Worm (Caenorhabditis elegans): ENCODE measurements around the gene dars-2.
A peak's percentile ranks its signal among the peaks of the same experiment; 100 is the strongest.

dars-2 gene

DNA sequence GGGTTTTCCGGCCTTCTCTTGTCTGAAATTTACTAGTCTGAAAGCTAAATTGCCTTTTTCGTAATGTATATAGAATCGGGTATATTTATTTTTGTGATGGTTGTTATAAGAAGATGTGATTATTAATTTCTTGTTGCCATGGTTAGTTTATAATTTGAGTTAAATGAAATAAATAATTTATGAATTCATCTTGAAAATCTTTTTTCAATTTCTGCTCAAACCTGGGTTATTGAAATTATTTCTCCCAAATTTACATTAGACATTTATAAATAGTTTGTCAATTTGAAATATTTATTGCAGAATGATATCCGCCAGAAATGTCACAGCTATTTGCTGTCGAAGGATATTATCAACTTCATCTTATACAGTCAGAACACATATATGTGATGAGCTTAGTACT lies at the start of gene dars-2:
dars-2 (plus strand) TSS at position 301 of the 400 bp plus-strand sequence.
- TF ChIP-seq ets-7 (tag; optimal IDR thresholded peaks at IDR 0.05) (no peak), tbx-37 (GFP tag; conservative IDR thresholded peaks at IDR 0.05) (no peak), hnd-1 (tag; optimal IDR thresholded peaks at IDR 0.05) (no peak), tbx-11 (GFP tag; IDR thresholded peaks at IDR 0.05) (no peak), ama-1 (optimal IDR thresholded peaks at IDR 0.05) (no peak), tra-4 (tag; optimal IDR thresholded peaks at IDR 0.05) (no peak), flt-1 (GFP tag; IDR thresholded peaks at IDR 0.05) (no peak), hmg-4 (GFP tag; optimal IDR thresholded peaks at IDR 0.05) (no peak), scrt-1 (GFP tag; IDR thresholded peaks at IDR 0.05) (no peak), aly-1 (tag; optimal IDR thresholded peaks at IDR 0.05) (no peak), pes-1 (GFP tag; IDR thresholded peaks at IDR 0.05) (no peak), ceh-36 (tag; optimal IDR thresholded peaks at IDR 0.05) (no peak), F13C5.2 (tag; optimal IDR thresholded peaks at IDR 0.05) (no peak), B0310.2 (tag; optimal IDR thresholded peaks at IDR 0.05) (no peak), hmbx-1 (tag; optimal IDR thresholded peaks at IDR 0.05) (no peak), ceh-13 (GFP tag; optimal IDR thresholded peaks at IDR 0.05) (no peak), sea-1 (GFP tag; conservative IDR thresholded peaks at IDR 0.05) (no peak)

DNA sequence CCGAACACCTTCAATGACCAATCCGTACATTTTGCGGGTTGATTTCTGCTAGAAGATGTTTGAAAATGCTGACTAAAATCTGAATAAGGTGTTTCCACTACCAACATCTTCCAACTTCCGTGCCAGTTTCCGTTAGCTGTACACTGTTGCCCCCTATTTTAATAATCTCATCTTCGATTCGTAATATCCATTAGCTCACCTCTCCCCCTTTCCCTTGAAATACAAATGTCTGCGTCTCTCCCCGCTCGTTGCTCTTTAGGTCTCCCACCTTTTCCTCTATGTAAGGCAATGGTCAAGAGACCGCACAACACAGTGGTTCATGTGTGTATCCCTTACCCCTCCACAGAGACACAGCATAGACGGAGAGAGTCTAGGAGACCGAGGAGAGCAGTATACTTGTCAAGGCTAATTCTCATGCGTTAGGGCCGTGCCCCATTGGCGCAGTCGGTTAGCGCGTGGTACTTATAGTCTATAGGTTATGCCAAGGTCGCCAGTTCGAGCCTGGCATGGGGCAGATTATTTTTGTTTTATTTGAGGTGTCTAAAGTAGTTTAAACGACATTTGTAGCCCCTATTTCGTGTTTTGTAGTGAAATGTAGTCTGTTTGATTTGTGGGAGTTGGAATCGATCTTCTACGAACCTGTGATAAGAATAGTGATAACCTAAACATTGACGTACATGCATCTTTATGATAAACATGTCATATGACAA lies 46.6 kb upstream of the dars-2 start, which contains the start of gene gcy-33:
gcy-33 (minus strand) TSS at position 51 of the 710 bp plus-strand sequence.
- TF ChIP-seq ceh-13 (GFP tag; optimal IDR thresholded peaks at IDR 0.05) = peak; percentile 94
- peak; percentile 97 for TF ChIP-seq F13C5.2 (tag; optimal IDR thresholded peaks at IDR 0.05)
- peak; percentile 93 for TF ChIP-seq tra-4 (tag; optimal IDR thresholded peaks at IDR 0.05)
- peak; percentile 97 for TF ChIP-seq ceh-36 (tag; optimal IDR thresholded peaks at IDR 0.05)
- TF ChIP-seq aly-1 (tag; optimal IDR thresholded peaks at IDR 0.05) = peak; percentile 98
- peak; percentile 98 for TF ChIP-seq tbx-11 (GFP tag; IDR thresholded peaks at IDR 0.05)
- TF ChIP-seq sea-1 (GFP tag; conservative IDR thresholded peaks at IDR 0.05) = peak; percentile 93
- TF ChIP-seq tbx-37 (GFP tag; conservative IDR thresholded peaks at IDR 0.05) = peak; percentile 98
- TF ChIP-seq ama-1 (optimal IDR thresholded peaks at IDR 0.05) = no peak
- peak; percentile 93 for TF ChIP-seq ets-7 (tag; optimal IDR thresholded peaks at IDR 0.05)
- TF ChIP-seq hmg-4 (GFP tag; optimal IDR thresholded peaks at IDR 0.05) = peak; percentile 99
- TF ChIP-seq flt-1 (GFP tag; IDR thresholded peaks at IDR 0.05) = peak; percentile 98
- peak; percentile 96 for TF ChIP-seq B0310.2 (tag; optimal IDR thresholded peaks at IDR 0.05)
- peak; percentile 89 for TF ChIP-seq hmbx-1 (tag; optimal IDR thresholded peaks at IDR 0.05)
- TF ChIP-seq scrt-1 (GFP tag; IDR thresholded peaks at IDR 0.05) = peak; percentile 98
- peak; percentile 89 for TF ChIP-seq hnd-1 (tag; optimal IDR thresholded peaks at IDR 0.05)
- TF ChIP-seq pes-1 (GFP tag; IDR thresholded peaks at IDR 0.05) = peak; percentile 98

DNA sequence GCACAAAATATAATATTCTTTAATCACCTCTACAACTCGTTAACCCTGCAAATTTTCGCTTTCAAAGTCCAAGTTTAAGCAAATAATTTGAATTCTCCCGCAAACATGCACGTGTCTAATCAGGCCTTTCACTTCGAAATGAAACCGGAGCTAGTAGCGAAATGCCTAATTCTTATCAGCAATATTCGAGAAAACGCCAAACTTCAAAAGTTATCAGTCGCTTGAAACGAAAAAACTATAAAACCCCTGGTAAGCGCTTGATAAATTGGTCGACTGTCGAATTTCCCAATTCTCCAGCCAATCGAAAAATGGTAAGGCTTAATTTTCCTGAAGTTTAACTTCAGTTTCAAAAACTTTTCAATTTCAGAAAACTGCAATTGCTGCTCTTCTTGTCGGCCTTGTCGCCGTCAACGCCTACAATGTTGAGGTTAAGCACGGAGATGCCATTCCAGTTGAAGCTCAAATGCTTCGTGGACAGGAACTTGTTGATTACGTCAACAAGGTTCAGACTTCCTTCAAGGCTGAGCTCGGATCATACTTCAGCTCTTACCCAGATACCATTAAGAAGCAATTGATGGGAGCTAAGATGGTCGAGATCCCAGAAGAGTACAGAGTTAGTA lies 45.6 kb upstream of the dars-2 start, which contains the start of gene cpr-9:
cpr-9 (plus strand) TSS at position 188 of the 620 bp plus-strand sequence.
- TF ChIP-seq ama-1 (optimal IDR thresholded peaks at IDR 0.05) (no peak), ceh-13 (GFP tag; optimal IDR thresholded peaks at IDR 0.05) (no peak), B0310.2 (tag; optimal IDR thresholded peaks at IDR 0.05) (no peak), hnd-1 (tag; optimal IDR thresholded peaks at IDR 0.05) (no peak), tbx-11 (GFP tag; IDR thresholded peaks at IDR 0.05) (no peak), tbx-37 (GFP tag; conservative IDR thresholded peaks at IDR 0.05) (no peak), ets-7 (tag; optimal IDR thresholded peaks at IDR 0.05) (no peak), ceh-36 (tag; optimal IDR thresholded peaks at IDR 0.05) (no peak), aly-1 (tag; optimal IDR thresholded peaks at IDR 0.05) (no peak), hmg-4 (GFP tag; optimal IDR thresholded peaks at IDR 0.05) (no peak), scrt-1 (GFP tag; IDR thresholded peaks at IDR 0.05) (no peak)

DNA sequence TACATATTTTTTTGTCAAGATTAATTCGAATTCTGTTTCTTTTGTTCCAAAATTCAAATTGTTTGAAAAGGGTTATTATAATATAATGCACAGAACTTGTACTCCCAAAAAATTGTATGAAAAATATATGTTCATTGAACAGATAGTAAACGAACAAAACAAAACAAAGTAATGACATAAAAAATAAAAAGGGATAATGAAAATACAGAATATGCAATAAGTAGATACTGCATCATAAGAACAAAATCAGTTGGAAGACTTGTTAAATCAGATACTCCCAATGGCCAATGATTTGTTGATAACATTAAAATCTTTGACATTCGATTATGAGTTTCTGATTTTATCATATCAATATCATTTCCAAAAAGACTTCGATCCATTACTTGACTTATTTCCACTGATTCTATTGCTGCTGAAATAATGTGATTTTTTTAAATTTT lies 44.0 kb upstream of the dars-2 start:
- TF ChIP-seq tra-4 (tag; optimal IDR thresholded peaks at IDR 0.05) = no peak
- TF ChIP-seq scrt-1 (GFP tag; IDR thresholded peaks at IDR 0.05) = no peak
- TF ChIP-seq aly-1 (tag; optimal IDR thresholded peaks at IDR 0.05) = no peak
- TF ChIP-seq ceh-36 (tag; optimal IDR thresholded peaks at IDR 0.05) = no peak
- TF ChIP-seq ama-1 (optimal IDR thresholded peaks at IDR 0.05) = no peak
- no peak for TF ChIP-seq F13C5.2 (tag; optimal IDR thresholded peaks at IDR 0.05)
- TF ChIP-seq ceh-13 (GFP tag; optimal IDR thresholded peaks at IDR 0.05) = no peak
- no peak for TF ChIP-seq sea-1 (GFP tag; conservative IDR thresholded peaks at IDR 0.05)
- no peak for TF ChIP-seq tbx-11 (GFP tag; IDR thresholded peaks at IDR 0.05)
- no peak for TF ChIP-seq hmg-4 (GFP tag; optimal IDR thresholded peaks at IDR 0.05)
- no peak for TF ChIP-seq pes-1 (GFP tag; IDR thresholded peaks at IDR 0.05)

DNA sequence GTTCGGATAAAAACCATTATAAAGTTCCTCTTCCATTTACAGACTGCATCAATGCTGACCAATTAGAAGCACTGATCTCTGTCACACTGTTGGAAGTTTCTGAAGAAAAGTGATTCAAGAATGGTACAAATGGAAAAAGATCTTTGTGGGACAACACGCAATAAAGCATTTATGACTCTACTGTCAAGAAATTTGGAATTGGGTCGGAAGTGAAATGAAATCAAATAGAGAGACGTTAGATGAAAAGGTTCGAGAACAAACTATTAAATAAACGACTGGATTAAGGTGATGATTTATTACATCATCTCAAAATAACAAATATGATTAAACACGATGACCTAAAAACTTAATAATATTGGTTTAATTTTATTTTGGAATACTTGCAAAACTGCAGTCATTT lies 42.0 kb upstream of the dars-2 start, which contains the start of gene F57F5.3:
F57F5.3 (minus strand) TSS at position 101 of the 400 bp plus-strand sequence.
- TF ChIP-seq hmbx-1 (tag; optimal IDR thresholded peaks at IDR 0.05) = no peak
- no peak for TF ChIP-seq flt-1 (GFP tag; IDR thresholded peaks at IDR 0.05)
- TF ChIP-seq B0310.2 (tag; optimal IDR thresholded peaks at IDR 0.05) = no peak
- no peak for TF ChIP-seq ceh-36 (tag; optimal IDR thresholded peaks at IDR 0.05)
- TF ChIP-seq hnd-1 (tag; optimal IDR thresholded peaks at IDR 0.05) = no peak
- TF ChIP-seq scrt-1 (GFP tag; IDR thresholded peaks at IDR 0.05) = no peak
- TF ChIP-seq ceh-13 (GFP tag; optimal IDR thresholded peaks at IDR 0.05) = no peak
- TF ChIP-seq tbx-37 (GFP tag; conservative IDR thresholded peaks at IDR 0.05) = no peak
- TF ChIP-seq hmg-4 (GFP tag; optimal IDR thresholded peaks at IDR 0.05) = no peak
- no peak for TF ChIP-seq F13C5.2 (tag; optimal IDR thresholded peaks at IDR 0.05)
- no peak for TF ChIP-seq pes-1 (GFP tag; IDR thresholded peaks at IDR 0.05)
- no peak for TF ChIP-seq ets-7 (tag; optimal IDR thresholded peaks at IDR 0.05)

DNA sequence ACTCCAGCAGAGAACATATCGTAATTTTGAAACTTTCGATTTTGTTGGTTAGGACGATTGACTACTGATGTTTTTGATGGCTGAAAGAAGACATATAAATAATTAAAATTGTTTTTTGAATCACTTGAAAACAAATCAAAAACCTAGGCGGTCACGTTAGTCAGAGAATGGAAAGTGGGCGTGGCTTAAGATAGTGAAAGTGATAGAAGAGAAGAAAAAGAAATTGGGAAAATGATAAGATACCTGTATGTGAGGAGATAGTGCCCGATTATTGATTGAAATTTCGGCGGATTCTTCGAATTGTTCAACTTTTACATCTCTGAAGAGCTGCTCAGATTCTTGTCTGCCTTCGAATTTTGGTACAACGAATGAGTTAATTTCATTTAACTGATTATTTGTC lies 36.9 kb upstream of the dars-2 start:
- no peak for TF ChIP-seq tra-4 (tag; optimal IDR thresholded peaks at IDR 0.05)
- TF ChIP-seq aly-1 (tag; optimal IDR thresholded peaks at IDR 0.05) = no peak
- no peak for TF ChIP-seq B0310.2 (tag; optimal IDR thresholded peaks at IDR 0.05)
- no peak for TF ChIP-seq sea-1 (GFP tag; conservative IDR thresholded peaks at IDR 0.05)
- TF ChIP-seq ets-7 (tag; optimal IDR thresholded peaks at IDR 0.05) = no peak
- TF ChIP-seq hmbx-1 (tag; optimal IDR thresholded peaks at IDR 0.05) = no peak
- TF ChIP-seq flt-1 (GFP tag; IDR thresholded peaks at IDR 0.05) = no peak
- TF ChIP-seq hmg-4 (GFP tag; optimal IDR thresholded peaks at IDR 0.05) = no peak
- no peak for TF ChIP-seq pes-1 (GFP tag; IDR thresholded peaks at IDR 0.05)
- TF ChIP-seq ceh-36 (tag; optimal IDR thresholded peaks at IDR 0.05) = no peak
- TF ChIP-seq ceh-13 (GFP tag; optimal IDR thresholded peaks at IDR 0.05) = no peak
- no peak for TF ChIP-seq F13C5.2 (tag; optimal IDR thresholded peaks at IDR 0.05)
- no peak for TF ChIP-seq tbx-37 (GFP tag; conservative IDR thresholded peaks at IDR 0.05)
- TF ChIP-seq scrt-1 (GFP tag; IDR thresholded peaks at IDR 0.05) = no peak
- no peak for TF ChIP-seq hnd-1 (tag; optimal IDR thresholded peaks at IDR 0.05)
- no peak for TF ChIP-seq ama-1 (optimal IDR thresholded peaks at IDR 0.05)
- TF ChIP-seq tbx-11 (GFP tag; IDR thresholded peaks at IDR 0.05) = no peak
